Worm (Caenorhabditis elegans): Measurements from ENCODE around the gene F43C11.3.

DNA sequence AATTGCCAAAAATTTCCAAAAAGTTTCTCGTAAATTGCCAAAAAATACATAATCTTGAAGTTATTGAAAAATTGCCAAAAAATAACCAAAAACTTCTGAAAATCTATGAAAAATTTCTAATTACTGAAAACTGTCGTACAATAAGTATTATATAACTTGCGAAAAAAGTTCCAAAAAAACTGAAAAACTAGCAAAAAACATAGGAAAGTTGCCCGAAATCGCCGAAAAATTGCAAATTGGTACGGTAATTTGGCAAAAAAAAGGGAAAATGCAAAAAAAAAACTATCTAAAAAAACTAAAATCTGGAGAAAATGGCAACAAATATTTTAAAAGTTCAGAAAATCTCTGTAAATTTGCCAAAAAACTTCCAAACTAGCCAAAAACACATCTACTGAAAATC, 11.6 kb upstream of the F43C11.3 start, which contains the start of gene enri-1:
- TF ChIP-seq ces-1 (GFP tag; optimal IDR thresholded peaks at IDR 0.05), result no peak
- TF ChIP-seq unc-39 (tag; optimal IDR thresholded peaks at IDR 0.05), result no peak
- no peak for TF ChIP-seq zip-8 (tag; optimal IDR thresholded peaks at IDR 0.05)
- no peak for TF ChIP-seq lin-13 (tag; optimal IDR thresholded peaks at IDR 0.05)
- TF ChIP-seq mls-2 (tag; optimal IDR thresholded peaks at IDR 0.05), result no peak
- TF ChIP-seq ham-2 (GFP tag; optimal IDR thresholded peaks at IDR 0.05), result no peak
- no peak for TF ChIP-seq pha-4 (tag; optimal IDR thresholded peaks at IDR 0.05)
- TF ChIP-seq hlh-1 (tag; optimal IDR thresholded peaks at IDR 0.05), result no peak

Data from whole organism, mixed stage, embryonic.